Fruit fly (Drosophila melanogaster): ENCODE measurements around the gene Saysd1.
A peak's percentile ranks its signal among the peaks of the same experiment; 100 is the strongest.

The Saysd1 gene

DNA sequence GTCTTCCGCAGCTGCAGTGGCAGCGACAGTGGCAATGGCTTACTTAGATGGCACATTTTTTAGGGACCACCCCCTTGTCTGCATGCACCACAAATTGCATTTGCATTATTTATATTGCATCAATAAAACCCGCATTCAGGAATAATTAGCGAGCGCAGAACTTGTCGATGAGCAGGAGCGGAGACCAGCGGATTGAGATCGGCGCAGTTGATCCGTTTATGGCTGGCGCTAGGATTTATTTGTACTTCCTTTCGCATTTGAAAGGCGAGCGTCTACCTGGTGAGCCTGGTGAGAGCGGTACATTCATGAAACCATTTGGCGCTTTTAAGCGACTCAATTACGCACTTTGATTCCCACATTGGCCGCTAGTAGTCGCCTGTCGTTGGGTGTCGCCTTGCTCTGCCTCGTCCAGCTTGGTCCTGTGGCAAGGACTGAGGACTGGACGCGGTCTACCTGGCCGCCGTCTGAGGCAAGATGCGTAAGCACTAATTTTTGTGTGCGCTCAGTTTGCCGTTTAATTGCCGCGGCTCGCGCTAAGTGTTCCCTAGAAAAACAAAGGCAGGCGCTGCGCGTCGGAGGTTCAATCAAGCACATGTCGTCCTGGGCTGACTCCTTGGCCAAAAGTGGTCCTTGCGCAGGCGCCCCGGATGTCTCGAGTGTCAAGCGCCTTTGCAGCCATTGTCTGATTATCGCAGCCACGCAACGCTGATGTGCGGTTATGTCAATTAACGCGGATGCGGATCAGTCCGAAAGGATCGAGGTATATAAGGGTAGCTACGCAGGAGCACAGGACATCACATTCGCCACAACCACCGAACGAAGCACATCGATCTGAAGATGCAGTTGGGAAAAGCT lies 20.0 kb downstream of the Saysd1 start, which contains the start of gene CG13653:
Gene CG13653, plus strand, starts transcription at position 805 of the 855 bp plus-strand sequence.
- TF ChIP-seq ovo (GFP tag; optimal IDR thresholded peaks at IDR 0.05) (no peak), Clk (GFP tag; optimal IDR thresholded peaks at IDR 0.05) (no peak), Crg-1 (GFP tag; optimal IDR thresholded peaks at IDR 0.05) (no peak), cnc (optimal IDR thresholded peaks at IDR 0.05) (no peak), CG12768 (GFP tag; optimal IDR thresholded peaks at IDR 0.05) (no peak), CG1620 (GFP tag; optimal IDR thresholded peaks at IDR 0.05) (no peak), cic (GFP tag; optimal IDR thresholded peaks at IDR 0.05) (no peak), bab1 (GFP tag; optimal IDR thresholded peaks at IDR 0.05) (no peak), CG7045 (GFP tag; optimal IDR thresholded peaks at IDR 0.05) (no peak), kay (GFP tag; ENCODE audit: borderline replicate concordance) (no peak), Hr96 (GFP tag; optimal IDR thresholded peaks at IDR 0.05) (no peak), CG14711 (tag; optimal IDR thresholded peaks at IDR 0.05) (no peak), tj (GFP tag; optimal IDR thresholded peaks at IDR 0.05) (no peak), CG7101 (tag; optimal IDR thresholded peaks at IDR 0.05) (no peak), Mnt (GFP tag; optimal IDR thresholded peaks at IDR 0.05) (no peak)

DNA sequence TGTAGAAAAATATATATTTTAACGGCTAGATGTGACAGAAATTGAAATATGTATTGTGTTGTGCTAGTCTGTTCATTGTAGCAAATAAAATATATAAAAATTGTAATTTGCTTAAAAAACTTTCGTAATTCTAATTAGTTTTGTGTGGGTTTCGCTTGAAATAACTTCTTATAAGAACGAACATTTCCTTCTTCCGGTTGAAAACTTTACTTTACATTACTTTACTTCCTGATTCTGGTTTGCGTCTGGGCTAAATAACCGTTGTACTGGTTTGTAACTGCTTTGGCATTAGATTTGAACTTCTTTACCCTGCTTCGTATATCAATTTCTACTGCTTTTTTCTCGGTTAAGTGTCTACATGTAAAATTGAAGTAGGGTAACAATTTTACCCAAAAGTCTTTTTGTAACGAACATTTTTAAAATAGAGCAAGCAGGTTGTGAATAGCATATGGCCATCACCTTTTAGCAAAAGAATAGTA lies 21.2 kb downstream of the Saysd1 start, which contains the start of gene lobo:
Gene lobo, minus strand, starts transcription at position 51 of the 479 bp plus-strand sequence.
- TF ChIP-seq Crg-1 (GFP tag; optimal IDR thresholded peaks at IDR 0.05) = no peak
- TF ChIP-seq cnc (optimal IDR thresholded peaks at IDR 0.05) = no peak
- TF ChIP-seq pad (GFP tag; optimal IDR thresholded peaks at IDR 0.05) = no peak
- no peak for TF ChIP-seq CG12768 (GFP tag; optimal IDR thresholded peaks at IDR 0.05)
- TF ChIP-seq CG33017 (tag; optimal IDR thresholded peaks at IDR 0.05) = peak; percentile 30
- no peak for TF ChIP-seq CG14711 (tag; optimal IDR thresholded peaks at IDR 0.05)
- no peak for TF ChIP-seq ovo (GFP tag; optimal IDR thresholded peaks at IDR 0.05)
- no peak for TF ChIP-seq Clk (GFP tag; optimal IDR thresholded peaks at IDR 0.05)
- peak; percentile 39 for TF ChIP-seq CG5204 (GFP tag; optimal IDR thresholded peaks at IDR 0.05)
- peak; percentile 36 for TF ChIP-seq CG7101 (tag; optimal IDR thresholded peaks at IDR 0.05)
- peak; percentile 43 for TF ChIP-seq Hr96 (GFP tag; optimal IDR thresholded peaks at IDR 0.05)
- TF ChIP-seq tj (GFP tag; optimal IDR thresholded peaks at IDR 0.05) = no peak
- TF ChIP-seq Mnt (GFP tag; optimal IDR thresholded peaks at IDR 0.05) = no peak
- TF ChIP-seq cic (GFP tag; optimal IDR thresholded peaks at IDR 0.05) = no peak
- no peak for TF ChIP-seq CG1620 (GFP tag; optimal IDR thresholded peaks at IDR 0.05)
- TF ChIP-seq toe (GFP tag; optimal IDR thresholded peaks at IDR 0.05) = peak; percentile 35
- peak; percentile 26 for TF ChIP-seq CG11617 (GFP tag; optimal IDR thresholded peaks at IDR 0.05)
- TF ChIP-seq CG7045 (GFP tag; optimal IDR thresholded peaks at IDR 0.05) = no peak
- peak; percentile 50 for TF ChIP-seq bab1 (GFP tag; optimal IDR thresholded peaks at IDR 0.05)

DNA sequence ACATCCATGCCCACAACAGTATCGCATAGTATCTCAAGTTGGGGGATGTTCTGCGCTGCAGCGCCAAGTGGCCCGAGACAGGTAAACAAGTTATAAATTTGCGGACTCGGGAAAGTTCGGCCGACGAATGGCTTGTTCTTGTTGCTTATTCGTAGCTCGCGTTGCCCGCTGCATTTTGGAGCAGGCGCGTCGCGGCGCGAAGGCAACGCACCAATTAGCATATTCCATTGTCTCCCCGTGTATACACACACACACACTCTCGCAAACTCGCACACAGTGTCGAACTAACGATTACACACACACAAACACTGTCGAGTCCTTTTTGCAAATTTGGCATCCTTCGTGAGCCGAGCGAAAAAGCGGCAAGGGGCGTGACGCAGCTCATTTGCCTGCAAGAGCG lies 26.0 kb downstream of the Saysd1 start:
- TF ChIP-seq cnc (optimal IDR thresholded peaks at IDR 0.05) (no peak), ovo (GFP tag; optimal IDR thresholded peaks at IDR 0.05) (no peak), Hr96 (GFP tag; optimal IDR thresholded peaks at IDR 0.05) (no peak), CG7101 (tag; optimal IDR thresholded peaks at IDR 0.05) (no peak), cic (GFP tag; optimal IDR thresholded peaks at IDR 0.05) (no peak), CG33017 (tag; optimal IDR thresholded peaks at IDR 0.05) (no peak)

DNA sequence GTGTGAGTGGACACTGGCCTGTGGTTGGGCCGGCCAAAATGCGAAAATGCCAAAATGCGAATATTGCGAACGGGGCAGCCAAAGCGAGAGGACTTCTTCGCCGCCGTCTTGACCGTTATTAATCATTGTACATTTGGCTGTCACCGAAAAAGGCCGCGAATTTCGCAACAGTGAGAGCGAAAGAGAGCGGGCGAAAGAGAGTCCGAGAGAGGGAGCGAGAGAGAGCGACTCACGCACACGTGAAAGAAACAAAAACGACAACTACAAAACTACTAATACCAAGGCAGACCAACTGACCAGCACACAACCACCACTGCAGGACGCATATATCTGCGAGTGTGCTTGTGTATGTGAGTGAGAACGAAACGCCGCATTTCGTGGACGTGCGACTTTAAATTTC lies 30.4 kb downstream of the Saysd1 start:
- TF ChIP-seq CG7045 (GFP tag; optimal IDR thresholded peaks at IDR 0.05) = no peak
- TF ChIP-seq Crg-1 (GFP tag; optimal IDR thresholded peaks at IDR 0.05) = no peak
- TF ChIP-seq CG5204 (GFP tag; optimal IDR thresholded peaks at IDR 0.05) = no peak
- TF ChIP-seq CG11617 (GFP tag; optimal IDR thresholded peaks at IDR 0.05) = no peak
- TF ChIP-seq CG1620 (GFP tag; optimal IDR thresholded peaks at IDR 0.05) = no peak
- no peak for TF ChIP-seq CG7101 (tag; optimal IDR thresholded peaks at IDR 0.05)
- no peak for TF ChIP-seq tj (GFP tag; optimal IDR thresholded peaks at IDR 0.05)
- TF ChIP-seq cic (GFP tag; optimal IDR thresholded peaks at IDR 0.05) = no peak
- TF ChIP-seq pad (GFP tag; optimal IDR thresholded peaks at IDR 0.05) = no peak
- no peak for TF ChIP-seq Clk (GFP tag; optimal IDR thresholded peaks at IDR 0.05)
- no peak for TF ChIP-seq CG14711 (tag; optimal IDR thresholded peaks at IDR 0.05)
- no peak for TF ChIP-seq Hr96 (GFP tag; optimal IDR thresholded peaks at IDR 0.05)
- TF ChIP-seq ovo (GFP tag; optimal IDR thresholded peaks at IDR 0.05) = no peak
- no peak for TF ChIP-seq bab1 (GFP tag; optimal IDR thresholded peaks at IDR 0.05)

dm6 chr3R:25183484-25184442 lies 31.2 kb downstream of the Saysd1 start, which contains the start of gene dan:
Gene dan (plus strand): TSS chr3R:25184383.
- TF ChIP-seq CG33017 (tag; optimal IDR thresholded peaks at IDR 0.05) = no peak
- TF ChIP-seq Hr96 (GFP tag; optimal IDR thresholded peaks at IDR 0.05) = no peak
- TF ChIP-seq tj (GFP tag; optimal IDR thresholded peaks at IDR 0.05) = no peak
- no peak for TF ChIP-seq CG5204 (GFP tag; optimal IDR thresholded peaks at IDR 0.05)
- TF ChIP-seq CG14711 (tag; optimal IDR thresholded peaks at IDR 0.05) = no peak
